Fruit fly (Drosophila melanogaster) whole organism, embryonic: ENCODE measurements around the gene alpha-PheRS.

ENCODE experiments used
- Ada2b ChIP-seq: fragments of 200-800 bp; sonication (Bioruptor generic); IDR thresholded peaks from 2 replicates; pipeline ENCODE4 v1.3.6; 2022; ENCODE audit warnings: missing biosample characterization, missing genetic modification characterization
- B-H1 ChIP-seq: fragments of 200-800 bp; sonication (Bioruptor generic); IDR thresholded peaks from 3 replicates; pipeline ENCODE4 v1.3.6; 2022; ENCODE audit warnings: missing biosample characterization, missing genetic modification characterization
- CG10431 ChIP-seq: fragments of 200-800 bp; sonication (Bioruptor generic); optimal IDR thresholded peaks from 3 replicates; lab custom pipeline; 2018; ENCODE audit warnings: missing biosample characterization, mild to moderate bottlenecking, missing genetic modification characterization
- CG10654 ChIP-seq: fragments of 200-800 bp; sonication (Bioruptor generic); optimal IDR thresholded peaks from 2 replicates; lab custom pipeline; 2016; ENCODE audit warnings: missing biosample characterization, missing genetic modification characterization
- CG11085 ChIP-seq: fragments of 200-800 bp; sonication (Bioruptor generic); IDR thresholded peaks from 2 replicates; pipeline ENCODE4 v1.3.6; 2022; ENCODE audit warnings: missing biosample characterization, missing genetic modification characterization
- CG11456 ChIP-seq: fragments of 200-800 bp; sonication (Bioruptor generic); IDR thresholded peaks from 3 replicates; pipeline ENCODE4 v1.3.6; 2022; ENCODE audit warnings: missing biosample characterization, missing genetic modification characterization
- CG11723 ChIP-seq: fragments of 200-800 bp; sonication (Bioruptor generic); optimal IDR thresholded peaks from 2 replicates; lab custom pipeline; 2017; ENCODE audit warnings: missing biosample characterization, mild to moderate bottlenecking, missing genetic modification characterization
- CG12104 ChIP-seq: fragments of 200-800 bp; sonication (Bioruptor generic); optimal IDR thresholded peaks from 3 replicates; lab custom pipeline; 2016; ENCODE audit warnings: missing biosample characterization, missing genetic modification characterization
- CG12219 ChIP-seq: fragments of 200-800 bp; sonication (Bioruptor generic); optimal IDR thresholded peaks from 3 replicates; lab custom pipeline; 2018; ENCODE audit warnings: missing biosample characterization, mild to moderate bottlenecking, missing genetic modification characterization
- CG13296 ChIP-seq: fragments of 200-800 bp; sonication (Bioruptor generic); optimal IDR thresholded peaks from 3 replicates; lab custom pipeline; 2018; ENCODE audit warnings: missing biosample characterization, mild to moderate bottlenecking, missing genetic modification characterization
- CG14441 ChIP-seq: fragments of 200-800 bp; sonication (Bioruptor generic); IDR thresholded peaks from 2 replicates; pipeline ENCODE4 v1.3.6; 2022; ENCODE audit warnings: missing biosample characterization, missing genetic modification characterization
- CG14710 ChIP-seq: fragments of 200-800 bp; sonication (Bioruptor generic); optimal IDR thresholded peaks from 3 replicates; lab custom pipeline; 2019; ENCODE audit warnings: missing biosample characterization, mild to moderate bottlenecking, missing genetic modification characterization, moderate library complexity
- CG15696 ChIP-seq: fragments of 200-800 bp; sonication (Bioruptor generic); optimal IDR thresholded peaks from 2 replicates; lab custom pipeline; 2019; ENCODE audit warnings: missing biosample characterization, mild to moderate bottlenecking, missing genetic modification characterization, moderate library complexity
- CG16863 ChIP-seq: fragments of 200-800 bp; sonication (Bioruptor generic); optimal IDR thresholded peaks from 3 replicates; lab custom pipeline; 2016; ENCODE audit warnings: missing biosample characterization, missing genetic modification characterization
- CG2875 ChIP-seq: fragments of 200-800 bp; sonication (Bioruptor generic); optimal IDR thresholded peaks from 2 replicates; lab custom pipeline; 2017; ENCODE audit warnings: missing biosample characterization, mild to moderate bottlenecking, missing genetic modification characterization, missing genetic modification reagents
- CG32532 ChIP-seq: fragments of 200-800 bp; sonication (Bioruptor generic); IDR thresholded peaks from 2 replicates; pipeline ENCODE4 v1.3.6; 2022; ENCODE audit warnings: missing biosample characterization, missing genetic modification characterization
- CG4424 ChIP-seq: fragments of 200-800 bp; sonication (Bioruptor generic); optimal IDR thresholded peaks from 3 replicates; lab custom pipeline; 2016; ENCODE audit warnings: missing biosample characterization, missing genetic modification characterization
- CG4854 ChIP-seq: fragments of 200-800 bp; sonication (Bioruptor generic); optimal IDR thresholded peaks from 2 replicates; lab custom pipeline; 2016; ENCODE audit warnings: missing biosample characterization, missing genetic modification characterization, inconsistent platforms
- CG9727 ChIP-seq: fragments of 200-800 bp; sonication (Bioruptor generic); optimal IDR thresholded peaks from 3 replicates; lab custom pipeline; 2017; ENCODE audit warnings: missing biosample characterization, mild to moderate bottlenecking, missing genetic modification characterization
- CG9932 ChIP-seq: fragments of 200-800 bp; sonication (Bioruptor generic); IDR thresholded peaks from 2 replicates; pipeline ENCODE4 v1.3.6; 2022; ENCODE audit warnings: missing biosample characterization, missing genetic modification characterization
- Dad ChIP-seq: fragments of 200-800 bp; sonication (Bioruptor generic); optimal IDR thresholded peaks from 3 replicates; lab custom pipeline; 2016; ENCODE audit warnings: missing biosample characterization, missing genetic modification characterization
- Dref ChIP-seq: fragments of 200-800 bp; sonication (Bioruptor generic); IDR thresholded peaks from 2 replicates; pipeline ENCODE4 v1.3.6; 2022; ENCODE audit warnings: missing biosample characterization, missing genetic modification characterization
- Eip74EF ChIP-seq, 2 experiments: fragments of 200-800 bp in 1 of 2; fragments of >200 bp in 1 of 2; sonication (Bioruptor generic) in 1 of 2; optimal IDR thresholded peaks; 2 replicates each; lab custom pipeline; 2017 to 2019; ENCODE audit warnings: missing biosample characterization in 2 of 2, missing genetic modification characterization in 2 of 2, mild to moderate bottlenecking in 1 of 2, moderate library complexity in 1 of 2
- Fer1 ChIP-seq: fragments of 200-800 bp; sonication (Bioruptor generic); optimal IDR thresholded peaks from 2 replicates; lab custom pipeline; 2017; ENCODE audit warnings: missing biosample characterization, mild to moderate bottlenecking, missing genetic modification characterization
- MESR4 ChIP-seq: fragments of 200-800 bp; sonication (Bioruptor generic); optimal IDR thresholded peaks from 2 replicates; lab custom pipeline; 2018; ENCODE audit warnings: missing biosample characterization, mild to moderate bottlenecking, missing genetic modification characterization, moderate library complexity
- Oli ChIP-seq: fragments of 200-800 bp; sonication (Bioruptor generic); optimal IDR thresholded peaks from 2 replicates; lab custom pipeline; 2018; ENCODE audit warnings: missing biosample characterization, mild to moderate bottlenecking, missing genetic modification characterization, moderate library complexity
- Ptx1 ChIP-seq: fragments of 200-800 bp; sonication (Bioruptor generic); IDR thresholded peaks from 2 replicates; pipeline ENCODE4 v1.3.6; 2022; ENCODE audit warnings: missing biosample characterization, missing genetic modification characterization
- Ravus ChIP-seq: fragments of 200-800 bp; sonication (Bioruptor generic); IDR thresholded peaks from 2 replicates; pipeline ENCODE4 v1.3.6; 2022; ENCODE audit warnings: missing biosample characterization, missing genetic modification characterization
- Sox102F ChIP-seq: fragments of 200-800 bp; sonication (Bioruptor generic); optimal IDR thresholded peaks from 2 replicates; lab custom pipeline; 2018; ENCODE audit warnings: missing biosample characterization, mild to moderate bottlenecking, missing genetic modification characterization, moderate library complexity
- Ssrp ChIP-seq: fragments of 200-800 bp; sonication (Bioruptor generic); optimal IDR thresholded peaks from 2 replicates; lab custom pipeline; 2018; ENCODE audit warnings: missing biosample characterization, mild to moderate bottlenecking, missing genetic modification characterization, moderate library complexity
- Taf1 ChIP-seq: fragments of 200-800 bp; sonication (Bioruptor generic); IDR thresholded peaks from 2 replicates; pipeline ENCODE4 v1.3.6; 2022; ENCODE audit warnings: missing biosample characterization, missing genetic modification characterization
- Trl ChIP-seq, 3 experiments: fragments of >200 bp in 2 of 3; fragments of 200-800 bp in 1 of 3; sonication (Bioruptor generic) in 1 of 3; optimal IDR thresholded peaks; 2 replicates in 1 of 3; 3 replicates in 2 of 3; lab custom pipeline; 2016 to 2017; ENCODE audit warnings: missing biosample characterization in 1 of 3, missing genetic modification characterization in 1 of 3
- ase ChIP-seq: fragments of 200-800 bp; sonication (Bioruptor generic); IDR thresholded peaks from 3 replicates; pipeline ENCODE4 v1.3.6; 2022; ENCODE audit warnings: missing biosample characterization, missing genetic modification characterization
- br ChIP-seq: fragments of >200 bp; optimal IDR thresholded peaks from 2 replicates; lab custom pipeline; 2017
- crp ChIP-seq, 2 experiments: fragments of 200-800 bp; sonication (Bioruptor generic); optimal IDR thresholded peaks; 2 replicates in 1 of 2; 3 replicates in 1 of 2; lab custom pipeline; 2017; ENCODE audit warnings: missing biosample characterization in 2 of 2, missing genetic modification characterization in 2 of 2, mild to moderate bottlenecking in 1 of 2, moderate library complexity in 1 of 2
- dmrt11E ChIP-seq: fragments of 200-800 bp; sonication (Bioruptor generic); optimal IDR thresholded peaks from 3 replicates; lab custom pipeline; 2018; ENCODE audit warnings: missing biosample characterization, mild to moderate bottlenecking, missing genetic modification characterization, moderate library complexity
- dpn ChIP-seq, 2 experiments: fragments of 200-800 bp; sonication (Bioruptor generic); optimal IDR thresholded peaks; 3 replicates each; lab custom pipeline; 2016; ENCODE audit warnings: missing biosample characterization in 2 of 2, missing genetic modification characterization in 2 of 2
- exex ChIP-seq: fragments of 200-800 bp; sonication (Bioruptor generic); optimal IDR thresholded peaks from 4 replicates; lab custom pipeline; 2018; ENCODE audit warnings: missing biosample characterization, mild to moderate bottlenecking, missing genetic modification characterization, moderate library complexity
- fd102C ChIP-seq: fragments of 200-800 bp; sonication (Bioruptor generic); optimal IDR thresholded peaks from 2 replicates; lab custom pipeline; 2018; ENCODE audit warnings: missing biosample characterization, mild to moderate bottlenecking, missing genetic modification characterization, moderate library complexity
- fd3F ChIP-seq: fragments of 200-800 bp; sonication (Bioruptor generic); optimal IDR thresholded peaks from 2 replicates; lab custom pipeline; 2018; ENCODE audit warnings: missing biosample characterization, mild to moderate bottlenecking, missing genetic modification characterization, moderate library complexity
- ftz-f1 ChIP-seq: fragments of 200-800 bp; sonication (Bioruptor generic); optimal IDR thresholded peaks from 2 replicates; lab custom pipeline; 2016; ENCODE audit warnings: missing biosample characterization, missing genetic modification characterization
- gro ChIP-seq: fragments of 200-800 bp; sonication (Bioruptor generic); optimal IDR thresholded peaks from 2 replicates; lab custom pipeline; 2016; ENCODE audit warnings: missing biosample characterization, missing genetic modification characterization
- her ChIP-seq: fragments of 200-800 bp; sonication (Bioruptor generic); optimal IDR thresholded peaks from 2 replicates; lab custom pipeline; 2016; ENCODE audit warnings: missing biosample characterization, missing genetic modification characterization
- insv ChIP-seq, 2 experiments: fragments of 200-800 bp; sonication (Bioruptor generic); optimal IDR thresholded peaks; 3 replicates each; lab custom pipeline; 2016 to 2018; ENCODE audit warnings: missing biosample characterization in 2 of 2, missing genetic modification characterization in 2 of 2
- jumu ChIP-seq: fragments of 200-800 bp; sonication (Bioruptor generic); optimal IDR thresholded peaks from 3 replicates; lab custom pipeline; 2016; ENCODE audit warnings: missing biosample characterization, missing genetic modification characterization
- maf-S ChIP-seq: fragments of 200-800 bp; sonication (Bioruptor generic); optimal IDR thresholded peaks from 2 replicates; lab custom pipeline; 2016; ENCODE audit warnings: missing biosample characterization, missing genetic modification characterization
- mld ChIP-seq: fragments of 200-800 bp; sonication (Bioruptor generic); IDR thresholded peaks from 3 replicates; pipeline ENCODE4 v1.3.6; 2022; ENCODE audit warnings: missing biosample characterization, missing genetic modification characterization; ENCODE audit not compliant: partially characterized antibody
- sens ChIP-seq: fragments of 200-800 bp; sonication (Bioruptor generic); peaks from one replicate; lab custom pipeline; 2016; ENCODE audit warnings: missing biosample characterization, missing genetic modification characterization
- sim ChIP-seq: fragments of 200-800 bp; sonication (Bioruptor generic); IDR thresholded peaks from 2 replicates; pipeline ENCODE4 v1.3.6; 2022; ENCODE audit warnings: missing biosample characterization, missing genetic modification characterization
- tgo ChIP-seq: fragments of 200-800 bp; sonication (Bioruptor generic); IDR thresholded peaks from 3 replicates; pipeline ENCODE4 v1.3.6; 2022; ENCODE audit warnings: missing biosample characterization, missing genetic modification characterization

Gene alpha-PheRS

DNA sequence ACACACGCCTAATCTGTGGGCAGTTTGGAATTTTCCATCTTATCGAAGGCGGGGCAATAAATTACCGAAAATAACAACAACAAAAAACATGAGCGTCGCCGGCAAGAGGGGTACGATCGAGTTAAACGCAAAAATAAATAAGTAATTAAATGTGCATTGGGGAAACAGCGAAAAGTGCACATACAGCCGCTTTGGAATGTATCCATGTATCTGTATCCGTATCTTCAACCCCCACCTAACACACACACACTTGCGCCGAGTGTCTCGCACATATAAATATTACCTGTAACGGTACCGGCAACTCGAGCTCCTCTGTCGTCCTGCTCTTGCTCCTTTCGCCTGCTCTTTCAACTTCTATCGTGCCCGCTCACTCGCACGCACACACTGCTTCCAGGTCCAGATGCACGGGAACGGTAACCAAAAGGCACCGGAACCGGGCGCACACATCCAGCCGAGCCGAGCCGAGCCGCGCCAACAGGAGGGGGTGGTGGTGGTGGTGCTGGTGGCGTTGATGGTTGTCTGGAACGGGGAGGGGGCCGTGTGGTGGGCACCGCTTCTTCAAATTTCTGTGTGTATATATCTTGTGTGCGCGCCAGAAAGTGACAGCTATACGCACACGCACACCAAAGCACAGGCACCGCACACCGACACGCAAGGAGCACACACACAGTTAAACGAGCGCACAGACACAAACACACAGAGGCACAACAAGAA, 3.9 kb downstream of the alpha-PheRS start:
- TF ChIP-seq CG2875 (GFP tag; lab: Kevin White, UChicago): no peak
- peak; percentile 11 for TF ChIP-seq Sox102F (GFP tag; lab: Kevin White, UChicago)
- TF ChIP-seq CG10431 (GFP tag; lab: Kevin White, UChicago): no peak
- peak in 1 of 2 experiments; percentile 57 for TF ChIP-seq dpn (GFP tag; optimal IDR thresholded peaks at IDR 0.05; lab: Kevin White, UChicago)
- no peak for TF ChIP-seq CG12104 (GFP tag; lab: Kevin White, UChicago)
- no peak for TF ChIP-seq jumu (GFP tag; lab: Kevin White, UChicago)
- no peak for TF ChIP-seq dmrt11E (tag; lab: Kevin White, UChicago)
- TF ChIP-seq CG15696 (tag; lab: Kevin White, UChicago): no peak
- no peak for TF ChIP-seq ase
- TF ChIP-seq Ravus (GFP tag; lab: Robert Waterston, UW): no peak
- TF ChIP-seq exex: no peak
- TF ChIP-seq Trl (optimal IDR thresholded peaks at IDR 0.05; lab: Kevin White, UChicago): no peak
- TF ChIP-seq Trl (GFP tag; optimal IDR thresholded peaks at IDR 0.05; lab: Kevin White, UChicago): peak; percentile 4
- no peak for TF ChIP-seq CG4424 (GFP tag; lab: Kevin White, UChicago)
- no peak for TF ChIP-seq br (lab: Kevin White, UChicago)
- TF ChIP-seq Ssrp (tag; lab: Kevin White, UChicago): no peak
- no peak for TF ChIP-seq insv (GFP tag; optimal IDR thresholded peaks at IDR 0.05; lab: Kevin White, UChicago)
- TF ChIP-seq Taf1 (GFP tag; lab: Robert Waterston, UW): no peak
- TF ChIP-seq B-H1 (GFP tag; lab: Robert Waterston, UW): no peak
- peak; percentile 37; the same call in 1 of the 2 replicates for TF ChIP-seq CG9932
- TF ChIP-seq CG16863: peak; percentile 22
- TF ChIP-seq Eip74EF (GFP tag; optimal IDR thresholded peaks at IDR 0.05; lab: Kevin White, UChicago): no peak
- peak; percentile 92 for TF ChIP-seq sens (GFP tag; lab: Kevin White, UChicago)
- peak; percentile 42 for TF ChIP-seq CG9727 (GFP tag; lab: Kevin White, UChicago)
- TF ChIP-seq CG14710 (tag; lab: Kevin White, UChicago): no peak
- TF ChIP-seq Dad (GFP tag; lab: Kevin White, UChicago): no peak
- peak; percentile 29 for TF ChIP-seq her
- TF ChIP-seq CG13296 (GFP tag; lab: Kevin White, UChicago): no peak
- no peak for TF ChIP-seq gro (GFP tag; lab: Kevin White, UChicago)
- no peak for TF ChIP-seq ftz-f1 (GFP tag; lab: Kevin White, UChicago)
- peak; percentile 10 for TF ChIP-seq CG12219 (GFP tag; lab: Kevin White, UChicago)
- no peak for TF ChIP-seq CG10654 (GFP tag; lab: Kevin White, UChicago)
- no peak for TF ChIP-seq CG4854
- TF ChIP-seq MESR4 (GFP tag; lab: Kevin White, UChicago): peak; percentile 69
- no peak for TF ChIP-seq fd102C (GFP tag; lab: Kevin White, UChicago)
- no peak for TF ChIP-seq CG11723 (GFP tag; lab: Kevin White, UChicago)
- no peak for TF ChIP-seq tgo (GFP tag; lab: Robert Waterston, UW)
- TF ChIP-seq sim (GFP tag; lab: Robert Waterston, UW): no peak
- TF ChIP-seq CG11456: no peak
- no peak for TF ChIP-seq maf-S
- TF ChIP-seq Dref (GFP tag; lab: Robert Waterston, UW): peak; percentile 10; the same call in 1 of the 2 replicates
- TF ChIP-seq Oli (tag; lab: Kevin White, UChicago): peak; percentile 12
- TF ChIP-seq CG14441: no peak
- peak; percentile 25 for TF ChIP-seq CG32532 (GFP tag; lab: Robert Waterston, UW)
- no peak for TF ChIP-seq Ptx1 (GFP tag; lab: Robert Waterston, UW)
- TF ChIP-seq Fer1 (GFP tag; lab: Kevin White, UChicago): no peak
- TF ChIP-seq fd3F (GFP tag; lab: Kevin White, UChicago): no peak
- no peak for TF ChIP-seq crp (GFP tag; optimal IDR thresholded peaks at IDR 0.05; lab: Kevin White, UChicago)
- no peak for TF ChIP-seq Ada2b (GFP tag; lab: Robert Waterston, UW)
- no peak for TF ChIP-seq CG11085 (GFP tag; lab: Robert Waterston, UW)
- no peak for TF ChIP-seq mld (GFP tag; lab: Robert Waterston, UW)
